1 fruit fly cellular context compared by ENCODE assay signal in the genomic region with DNA sequence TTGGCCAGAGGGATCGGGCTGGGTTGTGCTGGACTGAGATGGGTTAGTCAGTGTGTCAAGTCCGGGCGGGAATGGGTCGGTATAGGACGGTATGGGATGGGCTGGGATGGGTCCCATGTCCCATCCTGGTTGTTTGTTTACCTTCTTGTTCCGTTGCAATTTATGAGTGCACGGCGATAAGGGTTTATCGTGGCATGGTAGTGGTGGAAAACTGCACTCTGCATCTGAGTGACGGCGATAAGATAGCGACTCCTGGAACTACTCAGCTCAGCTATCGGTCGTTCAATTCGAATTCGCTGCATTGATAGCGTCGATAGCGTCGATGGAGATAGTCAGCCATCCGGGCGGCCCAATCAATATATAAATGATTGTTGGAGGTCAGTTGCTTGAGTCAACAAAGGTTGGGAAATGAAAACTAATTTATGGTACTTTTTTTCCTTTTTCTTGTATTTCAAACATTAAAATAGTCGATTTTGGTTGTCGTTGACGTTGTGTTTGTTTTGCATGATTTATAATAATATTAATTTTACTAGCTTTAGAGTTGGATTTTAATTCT.
A peak's percentile ranks its signal among the peaks of the same experiment; 100 is the strongest.
TF ChIP-seq lines count a peak whose summit lies in the region.

No protein-coding gene starts in this region.

TF ChIP-seq in whole organism, embryonic, 481 proteins besides CTCF, POLR2A, EP300 and RAD21 (continued from another document):
- TF ChIP-seq grn (GFP tag; optimal IDR thresholded peaks at IDR 0.05; lab: Kevin White, UChicago) (peak; percentile 82), CG6813 (GFP tag; optimal IDR thresholded peaks at IDR 0.05; lab: Kevin White, UChicago) (no peak), zen (tag; optimal IDR thresholded peaks at IDR 0.05; lab: Kevin White, UChicago) (no peak), Elba2 (GFP tag; optimal IDR thresholded peaks at IDR 0.05; lab: Kevin White, UChicago) (no peak)
TF ChIP-seq in whole organism, embryonic: peak in this region for 6.
